Worm (Caenorhabditis elegans): ENCODE data around the gene clec-196.

- no peak for TF ChIP-seq cog-1 (tag; optimal IDR thresholded peaks at IDR 0.05)
- TF ChIP-seq T22C8.4 (GFP tag; IDR thresholded peaks at IDR 0.05), result no peak
- no peak for TF ChIP-seq klf-2 (GFP tag; conservative IDR thresholded peaks at IDR 0.05)
- TF ChIP-seq ztf-23 (GFP tag; IDR thresholded peaks at IDR 0.05), result no peak
- TF ChIP-seq tab-1 (GFP tag; IDR thresholded peaks at IDR 0.05), result no peak
- TF ChIP-seq med-1 (GFP tag; optimal IDR thresholded peaks at IDR 0.05; ENCODE audit: insufficient read depth), result no peak
Observed at ce11 chrIV:17259310-17259709, 17.4 kb upstream of the clec-196 start, which contains the start of gene phyh-1.

Data from whole organism, midembryonic.